Worm (Caenorhabditis elegans) whole organism, L3 larva: ENCODE results near the gene F09C6.10.

Experiments used
- R02D3.7 ChIP-seq: fragments of 150-350 bp; optimal IDR thresholded peaks from 2 replicates; lab custom pipeline; 2014; ENCODE audit warnings: missing biosample characterization, missing genetic modification characterization
- ZK546.5 ChIP-seq: sonication (generic microtip); optimal IDR thresholded peaks from 2 replicates; lab custom pipeline; 2017; ENCODE audit warnings: missing biosample characterization, missing genetic modification characterization
- aly-2 ChIP-seq: fragments of 150-350 bp; optimal IDR thresholded peaks from 2 replicates; lab custom pipeline; 2014; ENCODE audit warnings: missing biosample characterization, missing genetic modification characterization
- ama-1 ChIP-seq: fragments of 150-350 bp; optimal IDR thresholded peaks from 2 replicates; lab custom pipeline; 2018
- ceh-16 ChIP-seq: sonication (generic microtip); optimal IDR thresholded peaks from 2 replicates; lab custom pipeline; 2017; ENCODE audit warnings: missing biosample characterization, missing genetic modification characterization
- ceh-28 ChIP-seq: fragments of 150-350 bp; optimal IDR thresholded peaks from 2 replicates; lab custom pipeline; 2014; ENCODE audit warnings: missing biosample characterization, missing genetic modification reagents, missing genetic modification characterization
- ceh-82 ChIP-seq: fragments of 150-350 bp; optimal IDR thresholded peaks from 2 replicates; lab custom pipeline; 2014; ENCODE audit warnings: missing biosample characterization, missing genetic modification characterization
- ceh-9 ChIP-seq: sonication (generic microtip); optimal IDR thresholded peaks from 2 replicates; lab custom pipeline; 2018; ENCODE audit warnings: missing biosample characterization, missing genetic modification characterization
- egl-5 ChIP-seq: fragments of 150-350 bp; optimal IDR thresholded peaks from 2 replicates; lab custom pipeline; 2017; ENCODE audit warnings: missing biosample characterization, missing genetic modification reagents, missing genetic modification characterization, inconsistent platforms
- elt-1 ChIP-seq: fragments of 150-350 bp; optimal IDR thresholded peaks from 2 replicates; lab custom pipeline; 2014; ENCODE audit warnings: missing biosample characterization, missing genetic modification characterization
- elt-2 ChIP-seq: sonication (generic microtip); optimal IDR thresholded peaks from 2 replicates; lab custom pipeline; 2016; ENCODE audit warnings: missing genetic modification reagents, mild to moderate bottlenecking, missing genetic modification characterization, missing compliant biosample characterization
- fkh-10 ChIP-seq: sonication (generic microtip); optimal IDR thresholded peaks from 2 replicates; lab custom pipeline; 2017; ENCODE audit warnings: missing biosample characterization, missing genetic modification reagents, missing genetic modification characterization
- fkh-2 ChIP-seq: fragments of 150-350 bp; optimal IDR thresholded peaks from 2 replicates; lab custom pipeline; 2014; ENCODE audit warnings: missing biosample characterization, missing genetic modification reagents, missing genetic modification characterization
- fos-1 ChIP-seq: fragments of 150-350 bp; optimal IDR thresholded peaks from 2 replicates; lab custom pipeline; 2014; ENCODE audit warnings: missing biosample characterization, missing genetic modification characterization
- hmg-11 ChIP-seq: sonication (generic microtip); optimal IDR thresholded peaks from 2 replicates; lab custom pipeline; 2016; ENCODE audit warnings: missing genetic modification characterization, missing compliant biosample characterization
- jun-1 ChIP-seq: fragments of 150-350 bp; optimal IDR thresholded peaks from 2 replicates; lab custom pipeline; 2014; ENCODE audit warnings: missing biosample characterization, missing genetic modification reagents, missing genetic modification characterization
- lin-15B ChIP-seq: fragments of 150-350 bp; optimal IDR thresholded peaks from 2 replicates; lab custom pipeline; 2014; ENCODE audit warnings: missing biosample characterization, missing genetic modification characterization
- lin-39 ChIP-seq: fragments of 150-350 bp; optimal IDR thresholded peaks from 2 replicates; lab custom pipeline; 2018; ENCODE audit warnings: missing biosample characterization, missing genetic modification reagents, missing genetic modification characterization
- lsy-12 ChIP-seq: sonication (generic microtip); optimal IDR thresholded peaks from 2 replicates; lab custom pipeline; 2016; ENCODE audit warnings: mild to moderate bottlenecking, missing genetic modification characterization, missing compliant biosample characterization
- mdl-1 ChIP-seq: fragments of 150-350 bp; optimal IDR thresholded peaks from 2 replicates; lab custom pipeline; 2014; ENCODE audit warnings: missing biosample characterization, missing genetic modification characterization
- mml-1 ChIP-seq: fragments of 150-350 bp; sonication (generic microtip); optimal IDR thresholded peaks from 3 replicates; lab custom pipeline; 2014; ENCODE audit warnings: missing biosample characterization, missing genetic modification characterization
- nfya-1 ChIP-seq: sonication (generic microtip); optimal IDR thresholded peaks from 2 replicates; lab custom pipeline; 2017; ENCODE audit warnings: missing genetic modification characterization, mild to moderate bottlenecking, missing compliant biosample characterization, antibody characterized with exemption, moderate library complexity; ENCODE audit not compliant: insufficient read depth
- nhr-11 ChIP-seq: fragments of 150-350 bp; optimal IDR thresholded peaks from 2 replicates; lab custom pipeline; 2014; ENCODE audit warnings: missing biosample characterization, missing genetic modification characterization
- nhr-12 ChIP-seq: fragments of 150-350 bp; optimal IDR thresholded peaks from 2 replicates; lab custom pipeline; 2014; ENCODE audit warnings: missing biosample characterization, missing genetic modification characterization
- nhr-23 ChIP-seq: fragments of 150-350 bp; optimal IDR thresholded peaks from 2 replicates; lab custom pipeline; 2014; ENCODE audit warnings: missing biosample characterization, missing genetic modification reagents, missing genetic modification characterization
- nhr-237 ChIP-seq: fragments of 150-350 bp; optimal IDR thresholded peaks from 2 replicates; lab custom pipeline; 2014; ENCODE audit warnings: missing biosample characterization, missing genetic modification characterization
- nhr-25 ChIP-seq: sonication (generic microtip); optimal IDR thresholded peaks from 2 replicates; lab custom pipeline; 2017; ENCODE audit warnings: missing biosample characterization, missing genetic modification characterization
- nhr-67 ChIP-seq: fragments of 150-350 bp; optimal IDR thresholded peaks from 2 replicates; lab custom pipeline; 2014; ENCODE audit warnings: missing biosample characterization, missing genetic modification characterization
- nhr-76 ChIP-seq: fragments of 150-350 bp; sonication (generic microtip); optimal IDR thresholded peaks from 5 replicates; lab custom pipeline; 2014; ENCODE audit warnings: missing biosample characterization, missing genetic modification characterization
- nhr-77 ChIP-seq: fragments of 150-350 bp; optimal IDR thresholded peaks from 2 replicates; lab custom pipeline; 2014; ENCODE audit warnings: missing biosample characterization, missing genetic modification characterization
- pha-4 ChIP-seq: fragments of 150-350 bp; optimal IDR thresholded peaks from 2 replicates; lab custom pipeline; 2014; ENCODE audit warnings: missing biosample characterization, missing genetic modification reagents, missing genetic modification characterization
- pqm-1 ChIP-seq: fragments of 150-350 bp; optimal IDR thresholded peaks from 2 replicates; lab custom pipeline; 2017; ENCODE audit warnings: missing biosample characterization, missing genetic modification characterization, inconsistent platforms
- sea-2 ChIP-seq: fragments of 150-350 bp; sonication (generic microtip); optimal IDR thresholded peaks from 4 replicates; lab custom pipeline; 2014; ENCODE audit warnings: missing biosample characterization, missing genetic modification reagents, missing genetic modification characterization
- skn-1 ChIP-seq: fragments of 150-350 bp; optimal IDR thresholded peaks from 2 replicates; lab custom pipeline; 2014; ENCODE audit warnings: missing biosample characterization, missing genetic modification characterization
- snpc-4 ChIP-seq: fragments of 150-350 bp; optimal IDR thresholded peaks from 2 replicates; lab custom pipeline; 2014; ENCODE audit warnings: missing biosample characterization, missing genetic modification characterization
- tbx-2 ChIP-seq: sonication (generic microtip); optimal IDR thresholded peaks from 2 replicates; lab custom pipeline; 2016; ENCODE audit warnings: mild to moderate bottlenecking, missing genetic modification characterization, missing compliant biosample characterization
- unc-39 ChIP-seq: sonication (generic microtip); optimal IDR thresholded peaks from 4 replicates; lab custom pipeline; 2017; ENCODE audit warnings: missing biosample characterization, missing genetic modification characterization
- unc-62 ChIP-seq: fragments of 150-350 bp; sonication (generic microtip); optimal IDR thresholded peaks from 4 replicates; lab custom pipeline; 2014; ENCODE audit warnings: missing biosample characterization, missing genetic modification reagents, missing genetic modification characterization
- zag-1 ChIP-seq: fragments of 150-350 bp; optimal IDR thresholded peaks from 2 replicates; lab custom pipeline; 2014; ENCODE audit warnings: missing biosample characterization, missing genetic modification characterization
- ztf-4 ChIP-seq: fragments of 150-350 bp; optimal IDR thresholded peaks from 2 replicates; lab custom pipeline; 2014; ENCODE audit warnings: missing biosample characterization, missing genetic modification characterization

F09C6.10 gene

ce11 chrV:16916079-16916478 lies at the start of gene F09C6.10:
TSS of gene F09C6.10 (minus strand) at chrV:16916179.
- TF ChIP-seq nhr-237: no peak
- no peak for TF ChIP-seq fos-1
- TF ChIP-seq skn-1 (tag; lab: Kevin White, UChicago): no peak
- no peak for TF ChIP-seq ztf-4 (tag; lab: Kevin White, UChicago)
- no peak for TF ChIP-seq sea-2
- no peak for TF ChIP-seq fkh-2
- TF ChIP-seq egl-5 (tag; lab: Kevin White, UChicago): no peak
- TF ChIP-seq nhr-67: no peak
- TF ChIP-seq mdl-1 (tag; lab: Kevin White, UChicago): no peak
- TF ChIP-seq elt-1 (tag; lab: Kevin White, UChicago): no peak

- TF ChIP-seq egl-5 (tag; lab: Kevin White, UChicago): peak; percentile 97
- TF ChIP-seq ceh-82 (tag; lab: Kevin White, UChicago): peak; percentile 85
- TF ChIP-seq R02D3.7: peak; percentile 81
- peak; percentile 87 for TF ChIP-seq nhr-25 (tag; lab: Kevin White, UChicago)
- TF ChIP-seq skn-1 (tag; lab: Kevin White, UChicago): peak; percentile 93
- TF ChIP-seq zag-1 (tag; lab: Kevin White, UChicago): no peak
- TF ChIP-seq nhr-12: no peak
- TF ChIP-seq ama-1 (lab: Kevin White, UChicago): peak; percentile 63
- no peak for TF ChIP-seq nhr-11 (tag; lab: Kevin White, UChicago)
- peak; percentile 94 for TF ChIP-seq nhr-23
- peak; percentile 64 for TF ChIP-seq tbx-2
- TF ChIP-seq unc-62: peak; percentile 35
- peak; percentile 50 for TF ChIP-seq hmg-11 (tag; lab: Kevin White, UChicago)
- TF ChIP-seq unc-39 (tag; lab: Kevin White, UChicago): no peak
- peak; percentile 47 for TF ChIP-seq lsy-12 (tag; lab: Kevin White, UChicago)
- peak; percentile 92 for TF ChIP-seq nfya-1 (tag; lab: Kevin White, UChicago)
- TF ChIP-seq elt-1 (tag; lab: Kevin White, UChicago): no peak
- peak; percentile 92 for TF ChIP-seq lin-39 (tag; lab: Kevin White, UChicago)
- TF ChIP-seq ceh-28 (tag; lab: Kevin White, UChicago): peak; percentile 82
- TF ChIP-seq pha-4 (tag; lab: Kevin White, UChicago): peak; percentile 93
- TF ChIP-seq ceh-16 (tag; lab: Kevin White, UChicago): no peak
- peak; percentile 78 for TF ChIP-seq pqm-1 (tag; lab: Kevin White, UChicago)
- TF ChIP-seq snpc-4 (tag; lab: Kevin White, UChicago): peak; percentile 93
- peak; percentile 64 for TF ChIP-seq elt-2 (tag; lab: Kevin White, UChicago)
- no peak for TF ChIP-seq sea-2
- no peak for TF ChIP-seq ZK546.5 (tag; lab: Kevin White, UChicago)
- no peak for TF ChIP-seq nhr-76 (tag; lab: Kevin White, UChicago)
- TF ChIP-seq fkh-10 (GFP tag; lab: Kevin White, UChicago): peak; percentile 83
- TF ChIP-seq jun-1 (tag; lab: Kevin White, UChicago): peak; percentile 67
- TF ChIP-seq lin-15B (tag; lab: Kevin White, UChicago): peak; percentile 94
- TF ChIP-seq ceh-9 (tag; lab: Kevin White, UChicago): no peak
- TF ChIP-seq aly-2: no peak
- TF ChIP-seq fos-1: peak; percentile 7
- peak; percentile 36 for TF ChIP-seq nhr-77 (tag; lab: Kevin White, UChicago)
Measured at ce11 chrV:16965655-16966054, 49.7 kb upstream of the F09C6.10 start, which contains the start of gene efl-1. TSS of gene efl-1 (minus strand) at chrV:16965675.

- TF ChIP-seq fkh-10 (GFP tag; lab: Kevin White, UChicago): no peak
- peak; percentile 15 for TF ChIP-seq skn-1 (tag; lab: Kevin White, UChicago)
- TF ChIP-seq nhr-77 (tag; lab: Kevin White, UChicago): no peak
- no peak for TF ChIP-seq mml-1 (tag; lab: Kevin White, UChicago)
- no peak for TF ChIP-seq zag-1 (tag; lab: Kevin White, UChicago)
- TF ChIP-seq nhr-11 (tag; lab: Kevin White, UChicago): no peak
- no peak for TF ChIP-seq R02D3.7
- TF ChIP-seq nfya-1 (tag; lab: Kevin White, UChicago): peak; percentile 93
Measured at ce11 chrV:16958975-16959374, 43.0 kb upstream of the F09C6.10 start.
